Worm (Caenorhabditis elegans): ENCODE results near the gene C17H11.4.

The C17H11.4 gene

ce11 chrX:8203684-8204083 is 22.2 kb upstream of the C17H11.4 start, which contains the start of gene C17H11.6:
C17H11.6 (minus strand) TSS chrX:8203784.
- TF ChIP-seq egl-5 (tag; optimal IDR thresholded peaks at IDR 0.05), result no peak
- no peak for TF ChIP-seq mml-1 (tag; optimal IDR thresholded peaks at IDR 0.05)
- TF ChIP-seq lin-39 (tag; optimal IDR thresholded peaks at IDR 0.05), result no peak
- no peak for TF ChIP-seq nfya-1 (tag; optimal IDR thresholded peaks at IDR 0.05; ENCODE audit: insufficient read depth)
- TF ChIP-seq ama-1 (optimal IDR thresholded peaks at IDR 0.05), result no peak
- no peak for TF ChIP-seq unc-39 (tag; optimal IDR thresholded peaks at IDR 0.05)
- no peak for TF ChIP-seq ceh-9 (tag; optimal IDR thresholded peaks at IDR 0.05)

DNA sequence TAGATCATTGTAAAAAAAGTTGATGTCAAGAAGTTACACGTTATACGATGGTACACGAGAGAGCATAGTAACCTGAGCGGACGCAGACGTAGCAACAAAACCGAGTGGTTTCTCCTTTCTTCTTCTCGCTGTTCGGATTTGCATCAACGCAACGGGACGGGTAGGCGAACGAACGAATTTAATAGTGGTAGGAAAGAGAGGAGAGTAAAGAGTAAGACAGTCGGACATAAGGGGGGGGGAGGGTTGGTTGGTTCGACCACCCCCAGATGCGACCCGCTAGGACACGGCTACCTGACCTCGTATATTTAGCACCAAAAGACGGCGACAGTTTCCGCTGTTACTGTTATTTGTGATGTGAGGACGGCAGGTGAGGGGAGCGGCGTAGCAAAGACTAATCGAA is 19.8 kb upstream of the C17H11.4 start:
- peak; percentile 13 for TF ChIP-seq hmg-11 (tag; optimal IDR thresholded peaks at IDR 0.05)
- TF ChIP-seq nhr-25 (tag; optimal IDR thresholded peaks at IDR 0.05), result peak; percentile 70
- TF ChIP-seq ama-1 (optimal IDR thresholded peaks at IDR 0.05), result no peak
- no peak for TF ChIP-seq fkh-2 (tag; optimal IDR thresholded peaks at IDR 0.05)
- no peak for TF ChIP-seq ztf-4 (tag; optimal IDR thresholded peaks at IDR 0.05)
- no peak for TF ChIP-seq lin-39 (tag; optimal IDR thresholded peaks at IDR 0.05)
- no peak for TF ChIP-seq nhr-28 (tag; optimal IDR thresholded peaks at IDR 0.05)
- TF ChIP-seq elt-1 (tag; optimal IDR thresholded peaks at IDR 0.05), result no peak
- TF ChIP-seq nhr-237 (tag; optimal IDR thresholded peaks at IDR 0.05), result no peak
- TF ChIP-seq egl-27 (tag; optimal IDR thresholded peaks at IDR 0.05), result no peak
- peak; percentile 14 for TF ChIP-seq nhr-23 (tag; optimal IDR thresholded peaks at IDR 0.05)
- no peak for TF ChIP-seq eor-1 (tag; optimal IDR thresholded peaks at IDR 0.05)

- TF ChIP-seq unc-62 (GFP tag; optimal IDR thresholded peaks at IDR 0.05) (no peak), fkh-2 (tag; optimal IDR thresholded peaks at IDR 0.05) (no peak), tbx-2 (tag; optimal IDR thresholded peaks at IDR 0.05) (no peak), nhr-237 (tag; optimal IDR thresholded peaks at IDR 0.05) (no peak), nhr-25 (tag; optimal IDR thresholded peaks at IDR 0.05) (peak; percentile 81), lin-15B (tag; optimal IDR thresholded peaks at IDR 0.05) (no peak), elt-2 (tag; optimal IDR thresholded peaks at IDR 0.05) (no peak), nhr-23 (tag; optimal IDR thresholded peaks at IDR 0.05) (peak; percentile 65)
Observed at ce11 chrX:8200206-8200605, 18.8 kb upstream of the C17H11.4 start.

DNA sequence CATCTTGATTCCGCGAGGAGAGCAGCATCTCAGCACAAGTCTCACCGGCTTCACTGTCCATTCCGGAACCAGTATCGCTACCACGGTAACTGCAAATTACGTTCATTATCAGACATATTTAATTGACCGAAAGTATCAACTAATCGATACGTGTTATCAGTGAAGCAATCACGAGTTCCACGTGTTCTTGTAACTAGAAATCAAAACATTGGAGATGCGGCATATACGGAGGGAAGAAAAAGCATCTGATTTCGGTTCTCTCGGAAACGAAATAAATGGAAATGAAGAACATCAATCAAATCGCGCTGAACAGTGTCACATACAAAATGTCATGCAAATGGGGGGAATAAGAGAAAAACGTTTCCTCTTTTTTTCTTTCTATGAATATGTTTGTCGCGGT is 11.8 kb upstream of the C17H11.4 start:
- TF ChIP-seq nhr-11 (tag; optimal IDR thresholded peaks at IDR 0.05) (no peak), elt-2 (tag; optimal IDR thresholded peaks at IDR 0.05) (peak; percentile 56), egl-5 (tag; optimal IDR thresholded peaks at IDR 0.05) (peak; percentile 18), ceh-28 (tag; optimal IDR thresholded peaks at IDR 0.05) (peak; percentile 16), nhr-76 (tag; optimal IDR thresholded peaks at IDR 0.05) (no peak), ama-1 (optimal IDR thresholded peaks at IDR 0.05) (peak; percentile 2), pha-4 (tag; optimal IDR thresholded peaks at IDR 0.05) (peak; percentile 4)

DNA sequence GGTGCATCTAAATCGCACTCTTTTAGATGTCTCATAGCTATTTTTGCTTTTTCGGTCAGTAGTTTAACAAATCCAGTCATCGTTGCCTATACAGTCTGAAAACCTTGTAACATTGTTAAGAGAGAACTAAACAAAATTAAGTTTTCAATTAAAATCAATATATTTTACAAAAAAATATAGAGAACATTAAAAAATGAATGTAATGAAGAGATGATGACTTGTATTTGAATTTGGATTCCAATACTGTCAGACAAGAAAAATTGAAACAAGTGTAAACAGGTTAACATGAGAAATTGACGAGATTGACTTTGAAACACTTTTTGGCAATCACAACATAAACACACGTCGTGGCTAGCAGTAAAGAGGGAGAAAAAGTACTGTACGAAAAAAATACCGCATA is 3.6 kb upstream of the C17H11.4 start, which contains the start of gene C17H11.5:
C17H11.5 (minus strand) TSS at position 101 of the 400 bp plus-strand sequence.
- no peak for TF ChIP-seq egl-5 (tag; optimal IDR thresholded peaks at IDR 0.05)
- TF ChIP-seq mml-1 (tag; optimal IDR thresholded peaks at IDR 0.05), result no peak
- TF ChIP-seq ceh-28 (tag; optimal IDR thresholded peaks at IDR 0.05), result no peak
- no peak for TF ChIP-seq sea-2 (GFP tag; optimal IDR thresholded peaks at IDR 0.05)
- no peak for TF ChIP-seq lin-15B (tag; optimal IDR thresholded peaks at IDR 0.05)
- no peak for TF ChIP-seq nhr-43 (tag; optimal IDR thresholded peaks at IDR 0.05; ENCODE audit: poor library complexity, severe bottlenecking)
- TF ChIP-seq eor-1 (tag; optimal IDR thresholded peaks at IDR 0.05), result no peak
- no peak for TF ChIP-seq nhr-11 (tag; optimal IDR thresholded peaks at IDR 0.05)
- TF ChIP-seq nfya-1 (tag; optimal IDR thresholded peaks at IDR 0.05; ENCODE audit: insufficient read depth), result no peak

DNA sequence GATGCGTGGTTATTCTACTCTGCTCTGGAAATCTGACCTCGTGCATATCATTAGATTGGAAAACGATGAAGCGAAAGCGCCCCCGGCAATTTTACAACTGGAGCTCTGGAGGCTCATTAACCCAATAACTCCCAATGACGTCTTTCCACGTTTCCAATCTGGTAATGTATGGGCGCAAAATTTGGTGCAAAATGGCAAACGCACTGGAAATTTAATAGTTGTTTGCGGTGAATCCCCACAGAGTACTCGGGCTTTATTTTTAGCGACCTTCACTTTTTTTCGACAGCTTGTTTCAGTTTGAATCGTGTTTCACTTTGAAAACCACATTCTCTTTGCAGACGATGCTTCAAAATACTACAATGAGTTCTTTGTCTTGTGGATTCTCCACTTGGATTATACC is 7.8 kb downstream of the C17H11.4 start, which contains the start of gene C17H11.1:
C17H11.1 (plus strand) TSS at position 301 of the 400 bp plus-strand sequence.
- TF ChIP-seq ceh-82 (tag; optimal IDR thresholded peaks at IDR 0.05), result no peak
- TF ChIP-seq nhr-76 (tag; optimal IDR thresholded peaks at IDR 0.05), result no peak
- TF ChIP-seq mdl-1 (tag; optimal IDR thresholded peaks at IDR 0.05), result no peak
- TF ChIP-seq nhr-43 (tag; optimal IDR thresholded peaks at IDR 0.05; ENCODE audit: poor library complexity, severe bottlenecking), result no peak
- no peak for TF ChIP-seq fkh-2 (tag; optimal IDR thresholded peaks at IDR 0.05)
- TF ChIP-seq nhr-11 (tag; optimal IDR thresholded peaks at IDR 0.05), result no peak
- no peak for TF ChIP-seq nhr-23 (tag; optimal IDR thresholded peaks at IDR 0.05)
- no peak for TF ChIP-seq nhr-237 (tag; optimal IDR thresholded peaks at IDR 0.05)
- TF ChIP-seq ama-1 (optimal IDR thresholded peaks at IDR 0.05), result no peak
- TF ChIP-seq ztf-11 (tag; optimal IDR thresholded peaks at IDR 0.05), result no peak

Measured in whole organism, L3 larva.